Worm (Caenorhabditis elegans): ENCODE results near the gene T06C12.12.

- TF ChIP-seq pax-3 (tag; optimal IDR thresholded peaks at IDR 0.05) (no peak), ceh-88 (GFP tag; IDR thresholded peaks at IDR 0.05) (no peak), lsy-2 (tag; optimal IDR thresholded peaks at IDR 0.05) (no peak)
These were observed 21.5 kb upstream of the T06C12.12 start, which contains the start of gene str-57 for ce11 chrV:15870356-15870755.

All from whole organism, L1 larva.